Worm (Caenorhabditis elegans) whole organism, L3 larva: Measurements from ENCODE around the gene col-41.
A peak's percentile ranks its signal among the peaks of the same experiment; 100 is the strongest.

Experiments
- R02D3.7 ChIP-seq: fragments of 150-350 bp; optimal IDR thresholded peaks from 2 replicates; lab custom pipeline; 2014; ENCODE audit warnings: missing biosample characterization, missing genetic modification characterization
- ZK546.5 ChIP-seq: sonication (generic microtip); optimal IDR thresholded peaks from 2 replicates; lab custom pipeline; 2017; ENCODE audit warnings: missing biosample characterization, missing genetic modification characterization
- aly-2 ChIP-seq: fragments of 150-350 bp; optimal IDR thresholded peaks from 2 replicates; lab custom pipeline; 2014; ENCODE audit warnings: missing biosample characterization, missing genetic modification characterization
- ama-1 ChIP-seq: fragments of 150-350 bp; optimal IDR thresholded peaks from 2 replicates; lab custom pipeline; 2018
- ceh-16 ChIP-seq: sonication (generic microtip); optimal IDR thresholded peaks from 2 replicates; lab custom pipeline; 2017; ENCODE audit warnings: missing biosample characterization, missing genetic modification characterization
- ceh-28 ChIP-seq: fragments of 150-350 bp; optimal IDR thresholded peaks from 2 replicates; lab custom pipeline; 2014; ENCODE audit warnings: missing biosample characterization, missing genetic modification reagents, missing genetic modification characterization
- ceh-82 ChIP-seq: fragments of 150-350 bp; optimal IDR thresholded peaks from 2 replicates; lab custom pipeline; 2014; ENCODE audit warnings: missing biosample characterization, missing genetic modification characterization
- ceh-9 ChIP-seq: sonication (generic microtip); optimal IDR thresholded peaks from 2 replicates; lab custom pipeline; 2018; ENCODE audit warnings: missing biosample characterization, missing genetic modification characterization
- daf-12 ChIP-seq: fragments of 150-350 bp; optimal IDR thresholded peaks from 2 replicates; lab custom pipeline; 2014; ENCODE audit warnings: missing biosample characterization, missing genetic modification reagents, missing genetic modification characterization
- egl-27 ChIP-seq: sonication (generic microtip); optimal IDR thresholded peaks from 4 replicates; lab custom pipeline; 2017; ENCODE audit warnings: missing biosample characterization, missing genetic modification reagents, missing genetic modification characterization
- egl-5 ChIP-seq: fragments of 150-350 bp; optimal IDR thresholded peaks from 2 replicates; lab custom pipeline; 2017; ENCODE audit warnings: missing biosample characterization, missing genetic modification reagents, missing genetic modification characterization, inconsistent platforms
- elt-1 ChIP-seq: fragments of 150-350 bp; optimal IDR thresholded peaks from 2 replicates; lab custom pipeline; 2014; ENCODE audit warnings: missing biosample characterization, missing genetic modification characterization
- elt-2 ChIP-seq: sonication (generic microtip); optimal IDR thresholded peaks from 2 replicates; lab custom pipeline; 2016; ENCODE audit warnings: missing genetic modification reagents, mild to moderate bottlenecking, missing genetic modification characterization, missing compliant biosample characterization
- elt-3 ChIP-seq, 3 experiments: fragments of 150-350 bp in 1 of 3; sonication (generic microtip) in 2 of 3; optimal IDR thresholded peaks; 2 replicates in 2 of 3; 4 replicates in 1 of 3; lab custom pipeline; 2014 to 2017; ENCODE audit warnings: missing biosample characterization in 3 of 3, missing genetic modification characterization in 3 of 3
- eor-1 ChIP-seq, 2 experiments: fragments of 150-350 bp; optimal IDR thresholded peaks; 2 replicates each; lab custom pipeline; 2014 to 2018; ENCODE audit warnings: missing biosample characterization in 2 of 2, missing genetic modification characterization in 2 of 2
- fkh-10 ChIP-seq: sonication (generic microtip); optimal IDR thresholded peaks from 2 replicates; lab custom pipeline; 2017; ENCODE audit warnings: missing biosample characterization, missing genetic modification reagents, missing genetic modification characterization
- fkh-2 ChIP-seq: fragments of 150-350 bp; optimal IDR thresholded peaks from 2 replicates; lab custom pipeline; 2014; ENCODE audit warnings: missing biosample characterization, missing genetic modification reagents, missing genetic modification characterization
- fos-1 ChIP-seq: fragments of 150-350 bp; optimal IDR thresholded peaks from 2 replicates; lab custom pipeline; 2014; ENCODE audit warnings: missing biosample characterization, missing genetic modification characterization
- hmg-11 ChIP-seq: sonication (generic microtip); optimal IDR thresholded peaks from 2 replicates; lab custom pipeline; 2016; ENCODE audit warnings: missing genetic modification characterization, missing compliant biosample characterization
- jun-1 ChIP-seq: fragments of 150-350 bp; optimal IDR thresholded peaks from 2 replicates; lab custom pipeline; 2014; ENCODE audit warnings: missing biosample characterization, missing genetic modification reagents, missing genetic modification characterization
- lin-15B ChIP-seq: fragments of 150-350 bp; optimal IDR thresholded peaks from 2 replicates; lab custom pipeline; 2014; ENCODE audit warnings: missing biosample characterization, missing genetic modification characterization
- lin-39 ChIP-seq: fragments of 150-350 bp; optimal IDR thresholded peaks from 2 replicates; lab custom pipeline; 2018; ENCODE audit warnings: missing biosample characterization, missing genetic modification reagents, missing genetic modification characterization
- lsy-12 ChIP-seq: sonication (generic microtip); optimal IDR thresholded peaks from 2 replicates; lab custom pipeline; 2016; ENCODE audit warnings: mild to moderate bottlenecking, missing genetic modification characterization, missing compliant biosample characterization
- mdl-1 ChIP-seq: fragments of 150-350 bp; optimal IDR thresholded peaks from 2 replicates; lab custom pipeline; 2014; ENCODE audit warnings: missing biosample characterization, missing genetic modification characterization
- mml-1 ChIP-seq: fragments of 150-350 bp; sonication (generic microtip); optimal IDR thresholded peaks from 3 replicates; lab custom pipeline; 2014; ENCODE audit warnings: missing biosample characterization, missing genetic modification characterization
- nfya-1 ChIP-seq: sonication (generic microtip); optimal IDR thresholded peaks from 2 replicates; lab custom pipeline; 2017; ENCODE audit warnings: missing genetic modification characterization, mild to moderate bottlenecking, missing compliant biosample characterization, antibody characterized with exemption, moderate library complexity; ENCODE audit not compliant: insufficient read depth
- nhr-11 ChIP-seq: fragments of 150-350 bp; optimal IDR thresholded peaks from 2 replicates; lab custom pipeline; 2014; ENCODE audit warnings: missing biosample characterization, missing genetic modification characterization
- nhr-12 ChIP-seq: fragments of 150-350 bp; optimal IDR thresholded peaks from 2 replicates; lab custom pipeline; 2014; ENCODE audit warnings: missing biosample characterization, missing genetic modification characterization
- nhr-23 ChIP-seq: fragments of 150-350 bp; optimal IDR thresholded peaks from 2 replicates; lab custom pipeline; 2014; ENCODE audit warnings: missing biosample characterization, missing genetic modification reagents, missing genetic modification characterization
- nhr-237 ChIP-seq: fragments of 150-350 bp; optimal IDR thresholded peaks from 2 replicates; lab custom pipeline; 2014; ENCODE audit warnings: missing biosample characterization, missing genetic modification characterization
- nhr-25 ChIP-seq: sonication (generic microtip); optimal IDR thresholded peaks from 2 replicates; lab custom pipeline; 2017; ENCODE audit warnings: missing biosample characterization, missing genetic modification characterization
- nhr-28 ChIP-seq: fragments of 150-350 bp; optimal IDR thresholded peaks from 2 replicates; lab custom pipeline; 2014; ENCODE audit warnings: missing biosample characterization, missing genetic modification characterization
- nhr-43 ChIP-seq: sonication (generic microtip); optimal IDR thresholded peaks from 2 replicates; lab custom pipeline; 2016; ENCODE audit warnings: mild to moderate bottlenecking, missing genetic modification characterization, missing compliant biosample characterization; ENCODE audit not compliant: poor library complexity, severe bottlenecking
- nhr-67 ChIP-seq: fragments of 150-350 bp; optimal IDR thresholded peaks from 2 replicates; lab custom pipeline; 2014; ENCODE audit warnings: missing biosample characterization, missing genetic modification characterization
- nhr-76 ChIP-seq: fragments of 150-350 bp; sonication (generic microtip); optimal IDR thresholded peaks from 5 replicates; lab custom pipeline; 2014; ENCODE audit warnings: missing biosample characterization, missing genetic modification characterization
- nhr-77 ChIP-seq: fragments of 150-350 bp; optimal IDR thresholded peaks from 2 replicates; lab custom pipeline; 2014; ENCODE audit warnings: missing biosample characterization, missing genetic modification characterization
- pha-4 ChIP-seq: fragments of 150-350 bp; optimal IDR thresholded peaks from 2 replicates; lab custom pipeline; 2014; ENCODE audit warnings: missing biosample characterization, missing genetic modification reagents, missing genetic modification characterization
- pqm-1 ChIP-seq: fragments of 150-350 bp; optimal IDR thresholded peaks from 2 replicates; lab custom pipeline; 2017; ENCODE audit warnings: missing biosample characterization, missing genetic modification characterization, inconsistent platforms
- sea-2 ChIP-seq: fragments of 150-350 bp; sonication (generic microtip); optimal IDR thresholded peaks from 4 replicates; lab custom pipeline; 2014; ENCODE audit warnings: missing biosample characterization, missing genetic modification reagents, missing genetic modification characterization
- skn-1 ChIP-seq: fragments of 150-350 bp; optimal IDR thresholded peaks from 2 replicates; lab custom pipeline; 2014; ENCODE audit warnings: missing biosample characterization, missing genetic modification characterization
- snpc-4 ChIP-seq: fragments of 150-350 bp; optimal IDR thresholded peaks from 2 replicates; lab custom pipeline; 2014; ENCODE audit warnings: missing biosample characterization, missing genetic modification characterization
- tbx-2 ChIP-seq: sonication (generic microtip); optimal IDR thresholded peaks from 2 replicates; lab custom pipeline; 2016; ENCODE audit warnings: mild to moderate bottlenecking, missing genetic modification characterization, missing compliant biosample characterization
- unc-39 ChIP-seq: sonication (generic microtip); optimal IDR thresholded peaks from 4 replicates; lab custom pipeline; 2017; ENCODE audit warnings: missing biosample characterization, missing genetic modification characterization
- unc-62 ChIP-seq: fragments of 150-350 bp; sonication (generic microtip); optimal IDR thresholded peaks from 4 replicates; lab custom pipeline; 2014; ENCODE audit warnings: missing biosample characterization, missing genetic modification reagents, missing genetic modification characterization
- zag-1 ChIP-seq: fragments of 150-350 bp; optimal IDR thresholded peaks from 2 replicates; lab custom pipeline; 2014; ENCODE audit warnings: missing biosample characterization, missing genetic modification characterization
- ztf-4 ChIP-seq: fragments of 150-350 bp; optimal IDR thresholded peaks from 2 replicates; lab custom pipeline; 2014; ENCODE audit warnings: missing biosample characterization, missing genetic modification characterization

The col-41 gene

ce11 chrX:15188986-15189675 lies 12.8 kb upstream of the col-41 start (continued):
- TF ChIP-seq nhr-67 (no peak), elt-2 (tag; lab: Kevin White, UChicago) (no peak), snpc-4 (tag; lab: Kevin White, UChicago) (peak; percentile 69), unc-39 (tag; lab: Kevin White, UChicago) (no peak), nhr-28 (no peak), ceh-9 (tag; lab: Kevin White, UChicago) (peak; percentile 66), ceh-82 (tag; lab: Kevin White, UChicago) (no peak), eor-1 (tag; optimal IDR thresholded peaks at IDR 0.05; lab: Kevin White, UChicago) (no peak), lin-39 (tag; lab: Kevin White, UChicago) (peak; percentile 92), nhr-76 (tag; lab: Kevin White, UChicago) (no peak), fos-1 (tag; lab: Kevin White, UChicago) (no peak), lsy-12 (tag; lab: Kevin White, UChicago) (no peak)
- TF ChIP-seq, all 47 proteins: peak for 13

ce11 chrX:15188510-15188909 lies 12.2 kb upstream of the col-41 start:
- TF ChIP-seq pqm-1 (tag; lab: Kevin White, UChicago) (no peak), elt-3 (tag; optimal IDR thresholded peaks at IDR 0.05; lab: Kevin White, UChicago) (no peak), lsy-12 (tag; lab: Kevin White, UChicago) (no peak), elt-1 (tag; lab: Kevin White, UChicago) (no peak), hmg-11 (no peak), skn-1 (peak; percentile 16), fkh-10 (GFP tag; lab: Kevin White, UChicago) (no peak)

- TF ChIP-seq fos-1 (tag; lab: Kevin White, UChicago) (no peak), pha-4 (tag; lab: Kevin White, UChicago) (peak; percentile 86), nhr-43 (tag; lab: Kevin White, UChicago) (peak; percentile 94), ceh-9 (tag; lab: Kevin White, UChicago) (no peak), snpc-4 (tag; lab: Kevin White, UChicago) (peak; percentile 94), ZK546.5 (tag; lab: Kevin White, UChicago) (no peak), nhr-11 (tag; lab: Kevin White, UChicago) (no peak), hmg-11 (peak; percentile 95), nhr-77 (tag; lab: Kevin White, UChicago) (peak; percentile 56), ama-1 (lab: Kevin White, UChicago) (no peak), nfya-1 (tag; lab: Kevin White, UChicago) (peak; percentile 78), aly-2 (tag; lab: Kevin White, UChicago) (no peak), egl-27 (tag; lab: Kevin White, UChicago) (peak; percentile 31), eor-1 (tag; optimal IDR thresholded peaks at IDR 0.05; lab: Kevin White, UChicago) (no peak), egl-5 (peak; percentile 88), nhr-25 (tag; lab: Kevin White, UChicago) (peak; percentile 97), nhr-67 (no peak), unc-39 (tag; lab: Kevin White, UChicago) (no peak), lin-15B (tag; lab: Kevin White, UChicago) (peak; percentile 47), nhr-76 (tag; lab: Kevin White, UChicago) (no peak), jun-1 (tag; lab: Kevin White, UChicago) (peak; percentile 91), tbx-2 (tag; lab: Kevin White, UChicago) (peak; percentile 84), ceh-16 (tag; lab: Kevin White, UChicago) (no peak), nhr-12 (no peak), ceh-28 (peak; percentile 64), mml-1 (tag; lab: Kevin White, UChicago) (no peak), skn-1 (peak; percentile 80), ceh-82 (tag; lab: Kevin White, UChicago) (peak; percentile 44), R02D3.7 (tag; lab: Kevin White, UChicago) (peak; percentile 52), nhr-237 (tag; lab: Kevin White, UChicago) (no peak), elt-1 (tag; lab: Kevin White, UChicago) (no peak), fkh-2 (tag; lab: Kevin White, UChicago) (no peak), lin-39 (tag; lab: Kevin White, UChicago) (peak; percentile 75), nhr-28 (no peak), zag-1 (tag; lab: Kevin White, UChicago) (no peak), sea-2 (GFP tag; lab: Kevin White, UChicago) (no peak), elt-3 (tag; optimal IDR thresholded peaks at IDR 0.05; lab: Kevin White, UChicago) (peak in 1 of 3 experiments; percentile 11), elt-2 (tag; lab: Kevin White, UChicago) (peak; percentile 76), ztf-4 (no peak), mdl-1 (tag; lab: Kevin White, UChicago) (no peak), nhr-23 (tag; lab: Kevin White, UChicago) (peak; percentile 88), daf-12 (no peak), pqm-1 (tag; lab: Kevin White, UChicago) (peak; percentile 32), fkh-10 (GFP tag; lab: Kevin White, UChicago) (peak; percentile 33), lsy-12 (tag; lab: Kevin White, UChicago) (peak; percentile 87), unc-62 (no peak)
These were observed 5.2 kb upstream of the col-41 start, which contains the start of gene pkhm-2 for ce11 chrX:15181454-15181853. pkhm-2 (minus strand) TSS chrX:15181465.
